Worm (Caenorhabditis elegans) whole organism, L4 larva: ENCODE measurements around the gene ccnk-1.

Source experiments
- aly-2 ChIP-seq: sonication (generic microtip); optimal IDR thresholded peaks from 2 replicates; lab custom pipeline; 2018; ENCODE audit warnings: missing biosample characterization, missing genetic modification characterization
- ama-1 ChIP-seq: fragments of 150-350 bp; optimal IDR thresholded peaks from 2 replicates; lab custom pipeline; 2014; ENCODE audit warnings: inconsistent platforms, mixed read lengths
- gei-8 ChIP-seq: fragments of 200-800 bp; sonication (Bioruptor generic); optimal IDR thresholded peaks from 2 replicates; lab custom pipeline; 2018; ENCODE audit warnings: mild to moderate bottlenecking, missing genetic modification characterization, missing compliant biosample characterization
- nhr-28 ChIP-seq: fragments of 150-350 bp; optimal IDR thresholded peaks from 2 replicates; lab custom pipeline; 2014; ENCODE audit warnings: missing biosample characterization, missing genetic modification characterization

DNA sequence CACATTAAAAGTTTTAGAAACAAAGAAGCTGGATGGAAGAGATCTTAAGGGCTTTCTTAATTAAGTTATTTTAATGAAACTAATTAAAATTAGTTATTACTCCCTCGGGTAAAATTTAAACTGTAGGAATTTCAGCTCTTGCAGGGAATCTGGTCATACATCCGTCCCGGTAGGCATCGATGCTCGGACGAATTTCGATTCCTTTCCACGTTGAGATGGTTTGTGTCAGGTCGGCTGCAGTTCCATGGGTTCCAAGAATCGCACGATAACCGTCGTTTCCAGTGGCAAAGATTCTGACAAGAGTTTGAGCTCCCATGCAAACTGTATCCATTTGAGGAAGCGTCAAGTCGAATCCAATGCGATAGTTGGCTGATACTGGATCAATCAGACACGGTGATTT is 1.6 kb upstream of the ccnk-1 start:
- no peak for TF ChIP-seq nhr-28 (tag; lab: Kevin White, UChicago)
- TF ChIP-seq gei-8 (GFP tag; lab: Kevin White, UChicago) = no peak
- no peak for TF ChIP-seq ama-1 (lab: Kevin White, UChicago)
- no peak for TF ChIP-seq aly-2 (tag; lab: Kevin White, UChicago)
